Fruit fly (Drosophila melanogaster): ENCODE results near the gene CG10098.
A peak's percentile ranks its signal among the peaks of the same experiment; 100 is the strongest.

The CG10098 gene

dm6 chr3R:7081972-7082371 lies 42.4 kb upstream of the CG10098 start, which contains the start of gene Dpck (continued):
- TF ChIP-seq CG31441 (GFP tag; IDR thresholded peaks at IDR 0.05) (0 out of 2 replicates have a peak, but pooled peaks have one; percentile 30), Ets97D (GFP tag; optimal IDR thresholded peaks at IDR 0.05) (peak; percentile 76), CG13894 (tag; optimal IDR thresholded peaks at IDR 0.05) (peak; percentile 17), CG17361 (GFP tag; IDR thresholded peaks at IDR 0.05) (0 out of 3 replicates have a peak, but pooled peaks have one; percentile 30), crp (GFP tag; optimal IDR thresholded peaks at IDR 0.05) (no peak), ranshi (GFP tag; IDR thresholded peaks at IDR 0.05) (no peak; the same call in 1 of the 2 replicates), ind (GFP tag; optimal IDR thresholded peaks at IDR 0.05) (no peak), Sry-β (GFP tag; optimal IDR thresholded peaks at IDR 0.05) (no peak), B-H1 (GFP tag; IDR thresholded peaks at IDR 0.05) (no peak), CG12659 (GFP tag; optimal IDR thresholded peaks at IDR 0.05) (peak; percentile 53), unpg (GFP tag; optimal IDR thresholded peaks at IDR 0.05) (peak; percentile 13), CG6813 (GFP tag; optimal IDR thresholded peaks at IDR 0.05) (no peak), kni (GFP tag; optimal IDR thresholded peaks at IDR 0.05) (peak; percentile 72), lilli (GFP tag; optimal IDR thresholded peaks at IDR 0.05) (peak; percentile 36), CG14710 (tag; optimal IDR thresholded peaks at IDR 0.05) (peak; percentile 45), HLH4C (GFP tag; IDR thresholded peaks at IDR 0.05; ENCODE audit: partially characterized antibody) (no peak), CG33213 (GFP tag; optimal IDR thresholded peaks at IDR 0.05) (peak; percentile 41), Hr51 (GFP tag; optimal IDR thresholded peaks at IDR 0.05) (peak in 1 of 2 experiments; percentile 19), CG33557 (GFP tag; optimal IDR thresholded peaks at IDR 0.05) (peak; percentile 22), fd64A (GFP tag; optimal IDR thresholded peaks at IDR 0.05) (no peak), ems (GFP tag; optimal IDR thresholded peaks at IDR 0.05) (peak; percentile 38), CG7745 (tag; optimal IDR thresholded peaks at IDR 0.05) (no peak), hbn (GFP tag; IDR thresholded peaks at IDR 0.05; ENCODE audit: partially characterized antibody) (peak; percentile 36; the same call in 1 of the 2 replicates), BEAF-32 (GFP tag; optimal IDR thresholded peaks at IDR 0.05) (peak; percentile 13), vnd (GFP tag; IDR thresholded peaks at IDR 0.05; ENCODE audit: partially characterized antibody) (no peak), CG18262 (tag; optimal IDR thresholded peaks at IDR 0.05) (peak; percentile 28), E2f1 (GFP tag; IDR thresholded peaks at IDR 0.05) (0 out of 2 replicates have a peak, but pooled peaks have one; percentile 10), CG8924 (tag; optimal IDR thresholded peaks at IDR 0.05) (peak; percentile 34), CG10267 (tag; optimal IDR thresholded peaks at IDR 0.05) (peak; percentile 48), CG43689 (GFP tag; IDR thresholded peaks at IDR 0.05) (no peak), MBD-R2 (GFP tag; IDR thresholded peaks at IDR 0.05) (peak; percentile 72), sd (tag; optimal IDR thresholded peaks at IDR 0.05) (peak; percentile 9), CG11504 (tag; optimal IDR thresholded peaks at IDR 0.05) (peak; percentile 24), CG11560 (tag; IDR thresholded peaks at IDR 0.05) (no peak), gce (GFP tag; IDR thresholded peaks at IDR 0.05) (no peak), Hey (tag; optimal IDR thresholded peaks at IDR 0.05) (no peak), pum (GFP tag; optimal IDR thresholded peaks at IDR 0.05) (peak; percentile 1), CG17829 (tag; optimal IDR thresholded peaks at IDR 0.05) (peak; percentile 38), Six4 (GFP tag; optimal IDR thresholded peaks at IDR 0.05) (no peak), PHDP (tag; optimal IDR thresholded peaks at IDR 0.05) (no peak), CG4854 (GFP tag; optimal IDR thresholded peaks at IDR 0.05) (peak; percentile 28), Sin3A (optimal IDR thresholded peaks at IDR 0.05) (peak; percentile 8), CG6854 (GFP tag; optimal IDR thresholded peaks at IDR 0.05) (peak; percentile 1), Mad (GFP tag; optimal IDR thresholded peaks at IDR 0.05) (peak; percentile 41), en (GFP tag; optimal IDR thresholded peaks at IDR 0.05) (peak; percentile 32), CG2116 (GFP tag; optimal IDR thresholded peaks at IDR 0.05) (peak; percentile 19), CG4707 (GFP tag; optimal IDR thresholded peaks at IDR 0.05) (peak; percentile 99), CG15514 (GFP tag; optimal IDR thresholded peaks at IDR 0.05) (peak; percentile 2), CG4424 (GFP tag; optimal IDR thresholded peaks at IDR 0.05) (peak; percentile 30)
